Worm (Caenorhabditis elegans) whole organism, midembryonic: Measurements from ENCODE around the gene T23F11.4.

ENCODE experiments used
- T22C8.4 ChIP-seq: fragments of 200-800 bp; sonication (Bioruptor generic); IDR thresholded peaks from 2 replicates; pipeline ENCODE4 v1.3.6; 2022; ENCODE audit warnings: missing genetic modification characterization, missing compliant biosample characterization
- cog-1 ChIP-seq: sonication (generic microtip); optimal IDR thresholded peaks from 2 replicates; lab custom pipeline; 2016; ENCODE audit warnings: missing genetic modification characterization, missing compliant biosample characterization
- flt-1 ChIP-seq: fragments of 200-800 bp; sonication (Bioruptor generic); IDR thresholded peaks from 2 replicates; pipeline ENCODE4 v1.3.6; 2022; ENCODE audit warnings: missing genetic modification characterization, missing compliant biosample characterization
- klf-2 ChIP-seq: fragments of 200-800 bp; sonication (Bioruptor generic); conservative IDR thresholded peaks from 2 replicates; pipeline ENCODE4 v1.3.6; 2022; ENCODE audit warnings: missing genetic modification reagents, missing genetic modification characterization, missing compliant biosample characterization
- med-1 ChIP-seq: sonication (generic microtip); optimal IDR thresholded peaks from 2 replicates; lab custom pipeline; 2017; ENCODE audit warnings: missing genetic modification characterization, mild to moderate bottlenecking, missing compliant biosample characterization, antibody characterized with exemption, missing genetic modification reagents; ENCODE audit not compliant: insufficient read depth
- tab-1 ChIP-seq: fragments of 200-800 bp; sonication (Bioruptor generic); IDR thresholded peaks from 2 replicates; pipeline ENCODE4 v1.3.6; 2022; ENCODE audit warnings: missing genetic modification characterization, missing compliant biosample characterization
- ztf-29 ChIP-seq: fragments of 200-800 bp; sonication (Bioruptor generic); IDR thresholded peaks from 2 replicates; pipeline ENCODE4 v1.3.6; 2022; ENCODE audit warnings: missing genetic modification reagents, missing genetic modification characterization, missing compliant biosample characterization

DNA sequence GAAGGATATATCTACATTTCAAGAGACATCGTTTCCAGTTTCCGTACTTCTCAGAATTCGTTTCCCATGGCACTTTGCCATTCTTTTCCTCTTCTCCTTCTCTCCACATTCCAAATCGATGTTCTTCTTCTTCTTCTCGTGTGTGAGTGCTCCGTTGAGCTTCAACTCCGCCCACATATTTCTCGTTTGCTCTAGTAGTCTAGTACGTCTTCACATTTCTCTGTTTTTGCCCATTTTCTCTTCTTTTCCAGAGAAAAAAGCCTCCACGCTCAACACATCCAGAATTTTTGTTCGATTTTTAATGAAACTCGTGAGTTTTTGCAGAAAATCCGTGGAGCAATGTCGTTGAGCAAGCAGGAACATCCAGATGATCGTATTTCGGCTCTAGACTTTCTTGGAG is 43.7 kb upstream of the T23F11.4 start, which contains the start of gene T04A8.18:
- TF ChIP-seq cog-1 (tag; lab: Kevin White, UChicago) (no peak), klf-2 (GFP tag; lab: Robert Waterston, UW) (no peak), tab-1 (GFP tag; lab: Robert Waterston, UW) (no peak), T22C8.4 (no peak), ztf-29 (no peak), flt-1 (GFP tag; lab: Robert Waterston, UW) (no peak), med-1 (GFP tag; lab: Kevin White, UChicago) (no peak)
